Worm (Caenorhabditis elegans): Measurements from ENCODE around the gene R05A10.2.

Gene R05A10.2

DNA sequence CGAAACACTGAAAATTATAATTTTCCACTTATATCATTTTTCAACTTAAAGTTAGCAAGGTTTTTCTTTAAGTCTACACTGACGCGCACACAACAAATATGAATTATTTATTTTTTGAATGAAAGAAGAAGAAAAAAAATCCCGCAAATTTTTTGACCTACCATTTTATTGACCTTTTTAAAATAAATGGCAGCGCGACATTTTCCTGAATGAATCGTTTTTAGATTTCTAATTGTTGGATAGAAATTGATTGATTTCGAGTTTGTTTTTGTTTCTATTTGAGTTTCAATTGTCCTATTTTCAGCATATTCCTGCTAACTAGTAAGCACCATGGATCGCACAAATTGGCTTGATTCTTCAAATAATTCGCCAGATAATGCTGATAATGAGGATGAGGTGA lies 16.1 kb downstream of the R05A10.2 start, which contains the start of gene K01G12.3:
K01G12.3 (plus strand) TSS at position 301 of the 400 bp plus-strand sequence.
- TF ChIP-seq ZK546.5 (tag; optimal IDR thresholded peaks at IDR 0.05), result no peak
- no peak for TF ChIP-seq elt-1 (tag; optimal IDR thresholded peaks at IDR 0.05)
- no peak for TF ChIP-seq dmd-4 (tag; optimal IDR thresholded peaks at IDR 0.05)
- no peak for TF ChIP-seq blmp-1 (tag; optimal IDR thresholded peaks at IDR 0.05; ENCODE audit: insufficient read depth)
- no peak for TF ChIP-seq nhr-6 (tag; optimal IDR thresholded peaks at IDR 0.05)
- no peak for TF ChIP-seq aly-2 (tag; optimal IDR thresholded peaks at IDR 0.05)
- TF ChIP-seq crh-2 (tag; optimal IDR thresholded peaks at IDR 0.05), result no peak
- TF ChIP-seq R02D3.7 (tag; optimal IDR thresholded peaks at IDR 0.05), result no peak
- TF ChIP-seq nhr-129 (tag; optimal IDR thresholded peaks at IDR 0.05), result no peak
- TF ChIP-seq egl-27 (tag; optimal IDR thresholded peaks at IDR 0.05), result no peak
- TF ChIP-seq nhr-12 (tag; optimal IDR thresholded peaks at IDR 0.05), result no peak
- no peak for TF ChIP-seq sma-3 (GFP tag; optimal IDR thresholded peaks at IDR 0.05)
- no peak for TF ChIP-seq ztf-4 (tag; optimal IDR thresholded peaks at IDR 0.05)

DNA sequence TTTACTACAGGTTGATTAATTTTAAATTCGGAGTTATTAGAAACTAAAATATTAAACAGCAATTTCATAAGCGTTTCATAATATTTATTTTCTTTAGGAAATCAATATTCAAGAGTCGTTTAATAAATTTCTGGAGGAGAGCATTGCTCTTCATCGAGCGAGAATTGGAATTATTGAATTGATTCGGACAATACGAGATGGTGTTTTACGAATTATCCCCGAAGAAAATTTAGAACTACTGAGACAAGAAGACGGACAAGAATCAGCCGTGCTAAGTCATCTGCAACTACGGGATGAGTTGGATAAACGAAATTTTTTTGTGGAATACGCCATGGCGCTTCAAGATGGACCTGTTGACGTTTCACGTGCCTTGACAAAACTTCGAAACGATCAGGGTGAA lies 17.2 kb downstream of the R05A10.2 start:
- TF ChIP-seq skn-1 (tag; optimal IDR thresholded peaks at IDR 0.05) (no peak), ztf-11 (tag; optimal IDR thresholded peaks at IDR 0.05) (no peak), nhr-77 (tag; optimal IDR thresholded peaks at IDR 0.05) (no peak), snpc-4 (tag; optimal IDR thresholded peaks at IDR 0.05) (no peak), mbf-1 (tag; optimal IDR thresholded peaks at IDR 0.05) (no peak), alr-1 (tag; optimal IDR thresholded peaks at IDR 0.05) (no peak), R02D3.7 (tag; optimal IDR thresholded peaks at IDR 0.05) (no peak), sem-4 (tag; optimal IDR thresholded peaks at IDR 0.05) (no peak), Y55F3AM.14 (GFP tag; optimal IDR thresholded peaks at IDR 0.05) (no peak), nhr-6 (tag; optimal IDR thresholded peaks at IDR 0.05) (no peak), peb-1 (tag; optimal IDR thresholded peaks at IDR 0.05) (no peak), elt-1 (tag; optimal IDR thresholded peaks at IDR 0.05) (no peak), nhr-237 (tag; optimal IDR thresholded peaks at IDR 0.05) (no peak), ama-1 (optimal IDR thresholded peaks at IDR 0.05) (no peak)

ce11 chrIV:14196176-14196575 lies 19.1 kb downstream of the R05A10.2 start, which contains the start of gene F02H6.2:
TSS of gene F02H6.2 (plus strand) at chrIV:14196476.
- no peak for TF ChIP-seq mbf-1 (tag; optimal IDR thresholded peaks at IDR 0.05)
- TF ChIP-seq ZK546.5 (tag; optimal IDR thresholded peaks at IDR 0.05), result no peak
- no peak for TF ChIP-seq C34F6.9 (tag; optimal IDR thresholded peaks at IDR 0.05)
- no peak for TF ChIP-seq gmeb-1 (tag; optimal IDR thresholded peaks at IDR 0.05)
- no peak for TF ChIP-seq lin-11 (tag; optimal IDR thresholded peaks at IDR 0.05)
- no peak for TF ChIP-seq unc-62 (GFP tag; optimal IDR thresholded peaks at IDR 0.05)
- no peak for TF ChIP-seq nhr-237 (tag; optimal IDR thresholded peaks at IDR 0.05)
- no peak for TF ChIP-seq unc-39 (tag; optimal IDR thresholded peaks at IDR 0.05)
- TF ChIP-seq unc-55 (GFP tag; optimal IDR thresholded peaks at IDR 0.05), result no peak
- TF ChIP-seq ztf-11 (tag; optimal IDR thresholded peaks at IDR 0.05), result no peak
- no peak for TF ChIP-seq nhr-10 (tag; optimal IDR thresholded peaks at IDR 0.05)
- no peak for TF ChIP-seq peb-1 (tag; optimal IDR thresholded peaks at IDR 0.05)
- no peak for TF ChIP-seq elt-1 (tag; optimal IDR thresholded peaks at IDR 0.05)
- TF ChIP-seq snpc-4 (tag; optimal IDR thresholded peaks at IDR 0.05), result no peak
- no peak for TF ChIP-seq ztf-4 (tag; optimal IDR thresholded peaks at IDR 0.05)
- no peak for TF ChIP-seq egl-27 (tag; optimal IDR thresholded peaks at IDR 0.05)
- no peak for TF ChIP-seq nhr-129 (tag; optimal IDR thresholded peaks at IDR 0.05)
- TF ChIP-seq nhr-11 (tag; optimal IDR thresholded peaks at IDR 0.05), result no peak
- TF ChIP-seq lsy-2 (tag; optimal IDR thresholded peaks at IDR 0.05), result no peak
- TF ChIP-seq nhr-6 (tag; optimal IDR thresholded peaks at IDR 0.05), result no peak

DNA sequence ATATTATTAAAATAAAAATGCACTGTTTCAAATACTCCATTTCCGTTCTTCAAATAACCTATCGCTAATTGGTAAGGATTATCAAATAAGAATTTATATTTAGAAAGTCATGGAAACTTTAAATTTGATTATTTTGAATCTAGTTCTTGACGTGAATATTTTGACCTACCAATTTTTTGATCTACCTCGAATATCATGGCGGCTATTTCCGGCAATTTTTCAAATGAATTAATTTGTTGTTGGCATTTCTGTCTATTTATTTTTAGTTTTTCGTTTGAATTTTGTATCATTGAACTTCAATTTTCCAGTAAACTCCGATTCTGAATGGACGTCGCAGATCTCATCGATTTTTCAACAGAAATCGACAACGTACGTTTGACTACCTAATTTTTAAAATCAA lies 26.1 kb downstream of the R05A10.2 start, which contains the start of gene F02H6.3:
F02H6.3 (plus strand) TSS at position 266 of the 400 bp plus-strand sequence.
- no peak for TF ChIP-seq zag-1 (tag; optimal IDR thresholded peaks at IDR 0.05)
- no peak for TF ChIP-seq crh-2 (tag; optimal IDR thresholded peaks at IDR 0.05)
- no peak for TF ChIP-seq nhr-10 (tag; optimal IDR thresholded peaks at IDR 0.05)

DNA sequence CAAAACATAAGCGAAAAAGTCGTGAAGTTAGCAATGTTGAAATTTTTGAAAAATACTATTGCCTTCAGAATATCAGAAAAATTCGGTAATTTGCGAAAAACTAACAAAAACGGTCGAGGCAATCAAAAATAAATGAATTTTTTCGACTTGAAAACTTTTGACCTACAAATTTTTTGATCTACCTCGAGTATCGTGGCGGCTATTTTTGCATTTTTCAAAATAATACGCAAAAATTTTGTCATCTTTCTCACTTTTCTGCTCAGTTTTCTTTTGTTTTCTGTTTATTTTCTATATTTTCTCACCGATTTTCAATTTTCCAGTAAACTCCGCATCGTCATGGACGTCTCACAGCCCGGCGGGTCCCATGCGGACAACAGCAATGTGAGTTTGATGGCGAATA lies 38.7 kb downstream of the R05A10.2 start:
- TF ChIP-seq unc-39 (tag; optimal IDR thresholded peaks at IDR 0.05) (no peak), egl-27 (tag; optimal IDR thresholded peaks at IDR 0.05) (no peak), aly-2 (tag; optimal IDR thresholded peaks at IDR 0.05) (no peak)

All from whole organism, L2 larva.